Worm (Caenorhabditis elegans): ENCODE results near the gene arcp-1.

Gene arcp-1

ce11 chrIII:3759312-3759711, at the start of gene arcp-1:
Gene arcp-1 (minus strand): TSS chrIII:3759412.
- TF ChIP-seq him-1 (tag; optimal IDR thresholded peaks at IDR 0.05) (no peak), dao-5 (tag; optimal IDR thresholded peaks at IDR 0.05) (no peak), W03F9.2 (tag; optimal IDR thresholded peaks at IDR 0.05) (no peak)

ce11 chrIII:3809008-3809407, 49.8 kb upstream of the arcp-1 start, which contains the start of gene toh-1:
Gene toh-1 (minus strand): TSS chrIII:3809030.
- no peak for TF ChIP-seq W03F9.2 (tag; optimal IDR thresholded peaks at IDR 0.05)
- TF ChIP-seq dao-5 (tag; optimal IDR thresholded peaks at IDR 0.05), result no peak
- TF ChIP-seq him-1 (tag; optimal IDR thresholded peaks at IDR 0.05), result no peak

- TF ChIP-seq W03F9.2 (tag; optimal IDR thresholded peaks at IDR 0.05) (no peak), him-1 (tag; optimal IDR thresholded peaks at IDR 0.05) (no peak)
Observed at ce11 chrIII:3807590-3807989, 48.4 kb upstream of the arcp-1 start.

ce11 chrIII:3806883-3807282, 47.7 kb upstream of the arcp-1 start:
- no peak for TF ChIP-seq W03F9.2 (tag; optimal IDR thresholded peaks at IDR 0.05)
- no peak for TF ChIP-seq dao-5 (tag; optimal IDR thresholded peaks at IDR 0.05)
- no peak for TF ChIP-seq him-1 (tag; optimal IDR thresholded peaks at IDR 0.05)

ce11 chrIII:3804422-3804821, 45.2 kb upstream of the arcp-1 start, which contains the start of gene xbx-5:
Gene xbx-5 (minus strand): TSS chrIII:3804477.
- TF ChIP-seq dao-5 (tag; optimal IDR thresholded peaks at IDR 0.05), result no peak
- TF ChIP-seq W03F9.2 (tag; optimal IDR thresholded peaks at IDR 0.05), result no peak
- TF ChIP-seq him-1 (tag; optimal IDR thresholded peaks at IDR 0.05), result no peak

ce11 chrIII:3803113-3803512, 43.9 kb upstream of the arcp-1 start:
- TF ChIP-seq W03F9.2 (tag; optimal IDR thresholded peaks at IDR 0.05), result no peak
- no peak for TF ChIP-seq dao-5 (tag; optimal IDR thresholded peaks at IDR 0.05)
- TF ChIP-seq him-1 (tag; optimal IDR thresholded peaks at IDR 0.05), result no peak

- peak; percentile 80 for TF ChIP-seq W03F9.2 (tag; optimal IDR thresholded peaks at IDR 0.05)
- peak; percentile 94 for TF ChIP-seq him-1 (tag; optimal IDR thresholded peaks at IDR 0.05)
- no peak for TF ChIP-seq dao-5 (tag; optimal IDR thresholded peaks at IDR 0.05)
Observed at ce11 chrIII:3801379-3801894, 42.2 kb upstream of the arcp-1 start.

DNA sequence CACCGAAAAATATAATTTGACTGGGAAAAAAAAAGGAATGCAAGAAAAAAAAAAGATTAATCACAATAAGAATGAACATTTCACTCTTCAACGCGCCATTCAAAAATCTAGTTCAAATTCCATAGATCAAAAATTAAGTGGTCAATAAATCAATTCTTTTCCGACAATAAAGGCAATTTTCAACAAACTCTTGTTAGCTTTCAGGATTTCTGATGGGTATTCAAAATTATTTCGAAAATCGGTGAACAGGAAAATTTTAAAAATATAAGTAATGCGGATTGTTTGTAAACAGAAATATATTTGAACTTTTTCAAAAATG, 41.7 kb upstream of the arcp-1 start:
- TF ChIP-seq W03F9.2 (tag; optimal IDR thresholded peaks at IDR 0.05), result no peak
- TF ChIP-seq him-1 (tag; optimal IDR thresholded peaks at IDR 0.05), result no peak
- TF ChIP-seq dao-5 (tag; optimal IDR thresholded peaks at IDR 0.05), result no peak

DNA sequence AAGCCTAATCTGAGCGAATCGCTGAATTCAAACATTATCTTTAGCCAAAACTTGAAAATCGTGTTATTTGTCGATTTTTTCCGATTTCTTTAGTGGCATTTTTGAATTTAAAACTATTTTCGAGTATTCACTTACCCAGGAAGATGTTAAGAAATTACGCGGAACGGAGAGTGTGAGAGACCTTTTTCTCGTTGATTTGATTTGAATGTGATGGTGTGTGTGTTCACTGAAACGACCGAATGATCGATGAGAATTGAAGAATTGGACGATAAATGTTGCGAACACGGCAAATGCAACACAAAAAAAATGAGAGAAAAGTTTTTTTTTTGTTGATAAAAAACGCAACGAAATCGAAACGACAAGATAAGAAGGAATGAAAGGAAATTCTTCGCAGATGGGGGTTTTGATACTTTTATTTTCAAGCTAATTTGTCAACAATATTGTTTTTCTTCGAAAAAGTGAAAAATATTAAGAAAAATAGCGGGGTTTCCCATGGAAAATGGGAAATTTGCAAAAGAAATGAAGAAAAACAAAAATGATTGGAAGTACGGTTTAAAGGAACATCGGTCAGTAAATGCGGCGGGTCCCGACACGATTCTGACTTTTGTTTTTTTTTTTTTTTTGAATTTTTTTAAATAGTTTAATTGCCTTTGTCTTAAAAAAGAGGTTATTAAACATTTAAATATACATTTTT, 41.2 kb upstream of the arcp-1 start, which contains the start of gene mtm-3:
Gene mtm-3 (minus strand): TSS at position 228 of the 694 bp plus-strand sequence.
- TF ChIP-seq W03F9.2 (tag; optimal IDR thresholded peaks at IDR 0.05), result no peak
- TF ChIP-seq him-1 (tag; optimal IDR thresholded peaks at IDR 0.05), result no peak
- TF ChIP-seq dao-5 (tag; optimal IDR thresholded peaks at IDR 0.05), result no peak

DNA sequence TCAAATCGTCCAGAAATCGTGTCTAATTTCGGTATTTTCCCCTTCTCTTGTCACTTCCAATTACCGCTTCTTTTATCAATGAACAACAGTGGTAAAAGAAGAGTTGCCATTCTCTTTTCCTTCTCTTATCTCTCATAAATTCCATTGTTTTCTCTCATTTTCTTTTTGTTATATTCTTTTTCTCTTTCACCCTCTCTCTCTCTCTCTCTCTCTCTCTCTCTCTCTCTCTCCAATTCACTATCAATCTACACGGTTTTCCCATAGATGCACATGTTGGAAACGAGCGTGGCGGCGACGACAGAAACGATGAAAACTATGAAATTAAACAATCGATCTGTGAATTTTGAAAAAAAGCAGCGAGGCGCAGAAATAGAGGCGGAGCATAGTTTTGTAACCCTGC, 40.0 kb upstream of the arcp-1 start:
- TF ChIP-seq W03F9.2 (tag; optimal IDR thresholded peaks at IDR 0.05) (no peak), him-1 (tag; optimal IDR thresholded peaks at IDR 0.05) (no peak), dao-5 (tag; optimal IDR thresholded peaks at IDR 0.05) (no peak)

- TF ChIP-seq W03F9.2 (tag; optimal IDR thresholded peaks at IDR 0.05) (no peak), him-1 (tag; optimal IDR thresholded peaks at IDR 0.05) (no peak), dao-5 (tag; optimal IDR thresholded peaks at IDR 0.05) (no peak)
Observed at ce11 chrIII:3798416-3798815, 39.2 kb upstream of the arcp-1 start.

DNA sequence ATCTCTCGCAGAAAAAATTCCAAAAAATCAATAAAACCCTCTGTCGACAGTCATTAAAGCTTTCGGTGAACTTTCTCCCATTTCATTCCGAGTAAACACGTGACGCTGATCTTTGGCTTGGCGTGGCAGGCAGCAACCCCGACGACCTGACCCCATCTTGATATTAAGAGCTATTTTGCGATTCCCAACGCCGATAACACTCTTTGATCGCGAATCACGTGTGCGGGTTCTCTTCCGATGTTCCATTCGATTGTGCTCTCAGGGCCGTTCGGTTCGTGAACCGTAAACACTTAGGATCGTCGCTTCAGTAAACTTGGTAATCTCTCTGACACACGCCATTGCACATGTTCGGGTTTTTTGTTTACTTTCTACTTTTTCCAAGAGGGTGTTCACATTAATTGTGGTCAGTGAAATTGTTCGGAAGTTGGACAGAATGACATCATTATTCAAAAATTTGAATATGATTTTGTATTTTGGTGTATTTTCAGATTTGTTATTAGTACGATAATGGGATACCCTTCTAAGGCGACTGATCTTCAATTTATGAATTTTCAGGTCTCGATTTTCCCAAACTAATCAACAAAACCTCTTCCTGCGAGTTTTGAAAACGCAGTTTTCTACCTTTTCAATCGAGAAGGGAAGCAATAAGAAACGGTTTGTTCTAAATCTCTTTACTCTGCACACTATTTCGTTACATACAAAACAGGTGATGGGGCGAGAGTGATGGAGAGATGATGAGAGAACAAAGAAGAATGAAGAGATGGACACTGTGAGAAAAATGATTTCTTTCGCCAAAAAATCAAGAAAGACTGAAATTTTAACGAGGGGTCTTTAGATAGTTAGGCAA, 38.2 kb upstream of the arcp-1 start:
- TF ChIP-seq him-1 (tag; optimal IDR thresholded peaks at IDR 0.05), result no peak
- TF ChIP-seq dao-5 (tag; optimal IDR thresholded peaks at IDR 0.05), result no peak
- no peak for TF ChIP-seq W03F9.2 (tag; optimal IDR thresholded peaks at IDR 0.05)

DNA sequence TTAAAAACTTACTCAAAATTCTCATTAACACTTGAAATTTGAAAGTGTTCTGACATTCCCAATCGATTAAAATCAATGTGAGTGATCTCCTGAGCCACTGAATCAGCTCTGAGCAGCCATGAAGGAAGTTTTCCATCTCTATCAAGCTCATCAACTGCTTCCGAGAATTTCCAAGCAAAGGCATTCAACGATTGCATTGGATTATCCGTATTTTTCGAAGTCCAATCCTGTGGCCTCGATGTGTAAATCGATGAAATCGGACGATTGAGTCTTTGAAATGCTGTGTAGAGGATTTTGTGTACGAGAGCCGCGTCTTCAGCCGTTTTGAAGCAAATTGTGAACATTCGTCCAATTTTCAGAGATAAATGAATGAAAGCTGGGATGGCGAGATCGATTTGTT, 36.7 kb upstream of the arcp-1 start:
- TF ChIP-seq him-1 (tag; optimal IDR thresholded peaks at IDR 0.05), result no peak
- TF ChIP-seq dao-5 (tag; optimal IDR thresholded peaks at IDR 0.05), result no peak
- TF ChIP-seq W03F9.2 (tag; optimal IDR thresholded peaks at IDR 0.05), result no peak

ce11 chrIII:3790855-3791254, 31.6 kb upstream of the arcp-1 start:
- TF ChIP-seq him-1 (tag; optimal IDR thresholded peaks at IDR 0.05) (no peak), dao-5 (tag; optimal IDR thresholded peaks at IDR 0.05) (no peak), W03F9.2 (tag; optimal IDR thresholded peaks at IDR 0.05) (no peak)
